Fruit fly (Drosophila melanogaster) whole organism, prepupa: Measurements from ENCODE around the gene Hsp27.

Experiments
- CG10669 ChIP-seq: fragments of 200-800 bp; sonication (Bioruptor generic); optimal IDR thresholded peaks from 3 replicates; lab custom pipeline; 2018; ENCODE audit warnings: missing biosample characterization, mild to moderate bottlenecking, missing genetic modification characterization, moderate library complexity
- CG11294 ChIP-seq: fragments of 200-800 bp; sonication (Bioruptor generic); IDR thresholded peaks from 2 replicates; pipeline ENCODE4 v1.3.6; 2022; ENCODE audit warnings: missing biosample characterization, missing genetic modification characterization
- CG11762 ChIP-seq: fragments of 200-800 bp; sonication (Bioruptor generic); optimal IDR thresholded peaks from 3 replicates; lab custom pipeline; 2016; ENCODE audit warnings: missing biosample characterization, missing genetic modification characterization; ENCODE audit not compliant: insufficient read depth
- CG11902 ChIP-seq: fragments of 200-800 bp; sonication (Bioruptor generic); optimal IDR thresholded peaks from 3 replicates; lab custom pipeline; 2016; ENCODE audit warnings: missing biosample characterization, missing genetic modification characterization
- CG3032 ChIP-seq: fragments of 200-800 bp; optimal IDR thresholded peaks from 2 replicates; lab custom pipeline; 2019; ENCODE audit warnings: missing biosample characterization, mild to moderate bottlenecking, missing genetic modification characterization, moderate library complexity
- CG31627 ChIP-seq: fragments of 200-800 bp; sonication (Bioruptor generic); optimal IDR thresholded peaks from 3 replicates; lab custom pipeline; 2016; ENCODE audit warnings: missing biosample characterization, missing genetic modification characterization
- CG32006 ChIP-seq: fragments of 200-800 bp; sonication (Bioruptor generic); optimal IDR thresholded peaks from 3 replicates; lab custom pipeline; 2017; ENCODE audit warnings: missing biosample characterization, mild to moderate bottlenecking, missing genetic modification characterization
- CG3919 ChIP-seq: fragments of 200-800 bp; sonication (Bioruptor generic); optimal IDR thresholded peaks from 3 replicates; lab custom pipeline; 2016; ENCODE audit warnings: missing biosample characterization, missing genetic modification characterization
- CG4318 ChIP-seq: fragments of 200-800 bp; sonication (Bioruptor generic); optimal IDR thresholded peaks from 3 replicates; lab custom pipeline; 2017; ENCODE audit warnings: missing biosample characterization, mild to moderate bottlenecking, missing genetic modification characterization
- CG6163 ChIP-seq: fragments of 200-800 bp; sonication (Bioruptor generic); IDR thresholded peaks from 3 replicates; pipeline ENCODE4 v1.3.6; 2022; ENCODE audit warnings: missing biosample characterization, missing genetic modification characterization
- CG6792 ChIP-seq: fragments of 200-800 bp; sonication (Bioruptor generic); optimal IDR thresholded peaks from 3 replicates; lab custom pipeline; 2016; ENCODE audit warnings: missing biosample characterization, missing genetic modification characterization
- CG6808 ChIP-seq: fragments of 200-800 bp; sonication (Bioruptor generic); optimal IDR thresholded peaks from 3 replicates; lab custom pipeline; 2017; ENCODE audit warnings: missing biosample characterization, missing genetic modification characterization, mild to moderate bottlenecking, moderate library complexity, missing genetic modification reagents
- CG6854 ChIP-seq: fragments of 200-800 bp; sonication (Bioruptor generic); optimal IDR thresholded peaks from 2 replicates; lab custom pipeline; 2017; ENCODE audit warnings: missing biosample characterization, mild to moderate bottlenecking, missing genetic modification characterization
- CG8319 ChIP-seq: fragments of 200-800 bp; sonication (Bioruptor generic); optimal IDR thresholded peaks from 3 replicates; lab custom pipeline; 2016; ENCODE audit warnings: missing biosample characterization, missing genetic modification characterization
- CG8632 ChIP-seq: fragments of 200-800 bp; sonication (Bioruptor generic); optimal IDR thresholded peaks from 3 replicates; lab custom pipeline; 2016; ENCODE audit warnings: missing biosample characterization, missing genetic modification characterization
- CG9139 ChIP-seq: fragments of 200-800 bp; sonication (Bioruptor generic); optimal IDR thresholded peaks from 3 replicates; lab custom pipeline; 2017; ENCODE audit warnings: missing biosample characterization, mild to moderate bottlenecking, missing genetic modification characterization
- Eip75B ChIP-seq: fragments of 200-800 bp; sonication (Bioruptor generic); optimal IDR thresholded peaks from 3 replicates; lab custom pipeline; 2016; ENCODE audit warnings: missing biosample characterization, missing genetic modification characterization
- Eip78C ChIP-seq: fragments of 200-800 bp; sonication (Bioruptor generic); peaks from one replicate; lab custom pipeline; 2016; ENCODE audit warnings: missing biosample characterization, missing genetic modification characterization
- Eip93F ChIP-seq: fragments of 200-800 bp; sonication (Bioruptor generic); optimal IDR thresholded peaks from 2 replicates; lab custom pipeline; 2016; ENCODE audit warnings: missing biosample characterization, mild to moderate bottlenecking, missing genetic modification characterization
- Ets21C ChIP-seq: fragments of 200-800 bp; sonication (Bioruptor generic); optimal IDR thresholded peaks from 3 replicates; lab custom pipeline; 2016; ENCODE audit warnings: missing biosample characterization, missing genetic modification characterization
- Ets96B ChIP-seq: fragments of 200-800 bp; optimal IDR thresholded peaks from 2 replicates; lab custom pipeline; 2019; ENCODE audit warnings: missing biosample characterization, mild to moderate bottlenecking, missing genetic modification characterization, moderate library complexity
- Gug ChIP-seq: fragments of 200-800 bp; sonication (Bioruptor generic); IDR thresholded peaks from 2 replicates; pipeline ENCODE4 v1.3.6; 2022; ENCODE audit warnings: missing biosample characterization, missing genetic modification characterization
- Hr39 ChIP-seq: fragments of 200-800 bp; sonication (Bioruptor generic); optimal IDR thresholded peaks from 2 replicates; lab custom pipeline; 2016; ENCODE audit warnings: missing biosample characterization, missing genetic modification characterization
- Met ChIP-seq: fragments of 200-800 bp; sonication (Bioruptor generic); optimal IDR thresholded peaks from 3 replicates; lab custom pipeline; 2016; ENCODE audit warnings: missing biosample characterization, missing genetic modification characterization
- OdsH ChIP-seq: fragments of 200-800 bp; sonication (Bioruptor generic); optimal IDR thresholded peaks from 3 replicates; lab custom pipeline; 2016; ENCODE audit warnings: missing biosample characterization, missing genetic modification characterization
- Smox ChIP-seq: fragments of 200-800 bp; sonication (Bioruptor generic); optimal IDR thresholded peaks from 3 replicates; lab custom pipeline; 2016; ENCODE audit warnings: missing biosample characterization, missing genetic modification characterization
- Sox102F ChIP-seq: fragments of 200-800 bp; sonication (Bioruptor generic); optimal IDR thresholded peaks from 2 replicates; lab custom pipeline; 2016; ENCODE audit warnings: missing biosample characterization, mild to moderate bottlenecking, missing genetic modification characterization
- achi ChIP-seq: fragments of 200-800 bp; sonication (Bioruptor generic); optimal IDR thresholded peaks from 3 replicates; lab custom pipeline; 2016; ENCODE audit warnings: missing biosample characterization, missing genetic modification characterization
- acj6 ChIP-seq: fragments of 200-800 bp; sonication (Bioruptor generic); optimal IDR thresholded peaks from 3 replicates; lab custom pipeline; 2016; ENCODE audit warnings: missing biosample characterization, missing genetic modification characterization
- dac ChIP-seq: fragments of 200-800 bp; sonication (Bioruptor generic); optimal IDR thresholded peaks from 2 replicates; lab custom pipeline; 2017; ENCODE audit warnings: missing biosample characterization, mild to moderate bottlenecking, missing genetic modification characterization
- eg ChIP-seq: fragments of 200-800 bp; sonication (Bioruptor generic); IDR thresholded peaks from 3 replicates; pipeline ENCODE4 v1.3.6; 2022; ENCODE audit warnings: missing biosample characterization, missing genetic modification characterization
- fd59A ChIP-seq: fragments of 200-800 bp; sonication (Bioruptor generic); optimal IDR thresholded peaks from 2 replicates; lab custom pipeline; 2017; ENCODE audit warnings: missing biosample characterization, mild to moderate bottlenecking, missing genetic modification characterization, missing genetic modification reagents
- fkh ChIP-seq: fragments of 200-800 bp; sonication (Bioruptor generic); optimal IDR thresholded peaks from 3 replicates; lab custom pipeline; 2017; ENCODE audit warnings: missing biosample characterization, mild to moderate bottlenecking, missing genetic modification characterization, moderate library complexity
- net ChIP-seq: fragments of 200-800 bp; sonication (Bioruptor generic); optimal IDR thresholded peaks from 3 replicates; lab custom pipeline; 2016; ENCODE audit warnings: missing biosample characterization, missing genetic modification characterization
- salr ChIP-seq, 2 experiments: fragments of 200-800 bp; sonication (Bioruptor generic); optimal IDR thresholded peaks; 3 replicates each; lab custom pipeline; 2016 to 2018; ENCODE audit warnings: missing biosample characterization in 2 of 2, missing genetic modification characterization in 2 of 2, mild to moderate bottlenecking in 1 of 2
- ss ChIP-seq, 2 experiments: fragments of 200-800 bp; sonication (Bioruptor generic); optimal IDR thresholded peaks; 2 replicates in 1 of 2; 3 replicates in 1 of 2; lab custom pipeline; 2017 to 2018; ENCODE audit warnings: mild to moderate bottlenecking in 2 of 2, missing biosample characterization in 2 of 2, missing genetic modification characterization in 2 of 2, moderate library complexity in 1 of 2
- svp ChIP-seq: fragments of 200-800 bp; sonication (Bioruptor generic); peaks from one replicate; lab custom pipeline; 2016; ENCODE audit warnings: missing biosample characterization, missing genetic modification characterization
- topi ChIP-seq: fragments of 200-800 bp; sonication (Bioruptor generic); optimal IDR thresholded peaks from 3 replicates; lab custom pipeline; 2016; ENCODE audit warnings: missing biosample characterization, missing genetic modification characterization
- vri ChIP-seq: fragments of 200-800 bp; sonication (Bioruptor generic); optimal IDR thresholded peaks from 3 replicates; lab custom pipeline; 2016; ENCODE audit warnings: missing biosample characterization, mild to moderate bottlenecking, missing genetic modification characterization

Gene Hsp27

DNA sequence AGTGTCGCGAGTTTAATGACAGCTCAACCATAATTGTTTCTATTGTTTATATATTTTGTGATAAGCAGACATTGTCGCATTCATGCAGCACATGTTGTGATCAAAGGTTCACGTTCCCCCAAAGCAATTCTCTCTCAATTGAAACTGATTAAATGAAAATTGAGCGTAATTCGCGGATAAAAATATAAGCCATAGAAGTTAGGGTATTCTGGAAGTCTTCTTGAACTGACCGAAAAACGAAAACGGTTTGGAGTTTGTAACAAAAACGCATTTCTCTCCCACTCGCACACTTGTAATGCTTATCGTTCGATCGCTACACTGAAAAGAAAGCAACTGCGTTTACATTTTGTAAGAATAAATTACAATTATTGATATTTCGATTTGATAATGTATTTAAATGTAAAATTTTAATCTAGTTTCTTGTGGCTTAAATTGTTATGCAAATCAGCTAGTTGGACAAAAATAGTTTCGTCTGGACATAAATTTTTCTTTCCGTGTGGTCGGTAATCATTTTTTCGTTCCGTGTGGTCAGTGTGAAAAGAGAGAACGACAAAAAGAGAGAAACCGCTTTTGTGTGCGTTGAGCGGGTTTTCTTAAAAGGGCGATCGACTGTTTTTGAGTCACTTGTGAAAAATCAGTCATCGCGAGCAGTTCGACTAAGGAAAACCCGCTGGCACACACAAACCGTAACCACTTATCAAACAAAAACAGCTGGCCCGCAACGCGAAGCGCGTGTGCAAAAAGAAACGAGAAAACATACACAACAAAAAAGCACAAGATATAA lies 39.0 kb downstream of the Hsp27 start, which contains the start of gene aay (continued):
- TF ChIP-seq OdsH (GFP tag; lab: Kevin White, UChicago) (peak; percentile 99), CG6163 (GFP tag; lab: Robert Waterston, UW) (peak; percentile 98), CG9139 (GFP tag; lab: Kevin White, UChicago) (peak; percentile 92), Sox102F (GFP tag; lab: Kevin White, UChicago) (peak; percentile 100), Ets21C (peak; percentile 97), CG11902 (GFP tag; lab: Kevin White, UChicago) (peak; percentile 98), CG8632 (GFP tag; lab: Kevin White, UChicago) (peak; percentile 99), Hr39 (GFP tag; lab: Kevin White, UChicago) (peak; percentile 99), Eip78C (peak; percentile 100), CG3032 (tag; lab: Kevin White, UChicago) (peak; percentile 97), Ets96B (tag; lab: Kevin White, UChicago) (peak; percentile 98), Eip75B (peak; percentile 99), salr (GFP tag; optimal IDR thresholded peaks at IDR 0.05; lab: Kevin White, UChicago) (peak; percentile 95 to 96), dac (GFP tag; lab: Kevin White, UChicago) (peak; percentile 93), achi (GFP tag; lab: Kevin White, UChicago) (peak; percentile 98), CG8319 (GFP tag; lab: Kevin White, UChicago) (peak; percentile 98), Eip93F (peak; percentile 99), vri (peak; percentile 98), CG11294 (peak; percentile 97), CG32006 (peak; percentile 99), eg (GFP tag; lab: Robert Waterston, UW) (peak; percentile 98), ss (GFP tag; optimal IDR thresholded peaks at IDR 0.05; lab: Kevin White, UChicago) (peak; percentile 95 to 98), fd59A (GFP tag; lab: Kevin White, UChicago) (peak; percentile 95), acj6 (GFP tag; lab: Kevin White, UChicago) (peak; percentile 99), Gug (GFP tag; lab: Robert Waterston, UW) (peak; percentile 98), CG3919 (GFP tag; lab: Kevin White, UChicago) (peak; percentile 99), Smox (GFP tag; lab: Kevin White, UChicago) (peak; percentile 99), CG6792 (GFP tag; lab: Kevin White, UChicago) (peak; percentile 99), CG11762 (GFP tag; lab: Kevin White, UChicago) (peak; percentile 98), CG6854 (GFP tag; lab: Kevin White, UChicago) (peak; percentile 99), fkh (peak; percentile 92), CG6808 (GFP tag; lab: Kevin White, UChicago) (peak; percentile 95), topi (GFP tag; lab: Kevin White, UChicago) (peak; percentile 99), CG4318 (GFP tag; lab: Kevin White, UChicago) (peak; percentile 94), CG31627 (peak; percentile 99), CG10669 (peak; percentile 98), svp (peak; percentile 100), Met (peak; percentile 99), net (GFP tag; lab: Kevin White, UChicago) (peak; percentile 99)
